Worm (Caenorhabditis elegans) whole organism, early embryonic: ENCODE measurements around the gene srh-159.

ENCODE experiments used
- B0310.2 ChIP-seq: sonication (generic microtip); optimal IDR thresholded peaks from 2 replicates; lab custom pipeline; 2016; ENCODE audit warnings: mild to moderate bottlenecking, missing genetic modification characterization, missing compliant biosample characterization
- F13C5.2 ChIP-seq: sonication (generic microtip); optimal IDR thresholded peaks from 2 replicates; lab custom pipeline; 2017; ENCODE audit warnings: mild to moderate bottlenecking, missing genetic modification characterization, inconsistent platforms, missing compliant biosample characterization
- aly-1 ChIP-seq: sonication (generic microtip); optimal IDR thresholded peaks from 2 replicates; lab custom pipeline; 2016; ENCODE audit warnings: missing genetic modification characterization, missing compliant biosample characterization
- ama-1 ChIP-seq: fragments of 150-350 bp; optimal IDR thresholded peaks from 2 replicates; lab custom pipeline; 2014
- ceh-13 ChIP-seq: fragments of 200-800 bp; sonication (Bioruptor generic); optimal IDR thresholded peaks from 2 replicates; lab custom pipeline; 2018; ENCODE audit warnings: mild to moderate bottlenecking, missing genetic modification characterization, missing compliant biosample characterization
- ceh-36 ChIP-seq: sonication (generic microtip); optimal IDR thresholded peaks from 2 replicates; lab custom pipeline; 2016; ENCODE audit warnings: missing genetic modification characterization, inconsistent platforms, missing compliant biosample characterization
- ets-7 ChIP-seq: sonication (generic microtip); optimal IDR thresholded peaks from 2 replicates; lab custom pipeline; 2016; ENCODE audit warnings: missing genotype, missing genetic modification characterization, missing compliant biosample characterization
- flt-1 ChIP-seq: fragments of 200-800 bp; sonication (Bioruptor generic); IDR thresholded peaks from 2 replicates; pipeline ENCODE4 v1.3.6; 2022; ENCODE audit warnings: missing genetic modification characterization, missing compliant biosample characterization
- hmbx-1 ChIP-seq: sonication (generic microtip); optimal IDR thresholded peaks from 2 replicates; lab custom pipeline; 2016; ENCODE audit warnings: mild to moderate bottlenecking, missing genetic modification characterization, missing compliant biosample characterization
- hmg-4 ChIP-seq: fragments of 200-800 bp; sonication (Bioruptor generic); optimal IDR thresholded peaks from 2 replicates; lab custom pipeline; 2018; ENCODE audit warnings: mild to moderate bottlenecking, missing genetic modification characterization, missing compliant biosample characterization
- hnd-1 ChIP-seq: sonication (generic microtip); optimal IDR thresholded peaks from 2 replicates; lab custom pipeline; 2016; ENCODE audit warnings: missing genetic modification characterization, missing compliant biosample characterization
- pes-1 ChIP-seq: fragments of 200-800 bp; sonication (Bioruptor generic); IDR thresholded peaks from 2 replicates; pipeline ENCODE4 v1.3.6; 2022; ENCODE audit warnings: missing genetic modification reagents, missing genetic modification characterization, missing compliant biosample characterization
- scrt-1 ChIP-seq: fragments of 200-800 bp; sonication (Bioruptor generic); IDR thresholded peaks from 2 replicates; pipeline ENCODE4 v1.3.6; 2022; ENCODE audit warnings: missing genetic modification characterization, missing compliant biosample characterization
- sea-1 ChIP-seq: fragments of 200-800 bp; sonication (Bioruptor generic); conservative IDR thresholded peaks from 2 replicates; pipeline ENCODE4 v1.3.6; 2022; ENCODE audit warnings: missing genetic modification characterization, missing compliant biosample characterization
- tbx-11 ChIP-seq: fragments of 200-800 bp; sonication (Bioruptor generic); IDR thresholded peaks from 2 replicates; pipeline ENCODE4 v1.3.6; 2022; ENCODE audit warnings: missing genetic modification characterization, missing compliant biosample characterization
- tbx-37 ChIP-seq: fragments of 200-800 bp; sonication (Bioruptor generic); conservative IDR thresholded peaks from 2 replicates; pipeline ENCODE4 v1.3.6; 2022; ENCODE audit warnings: missing genetic modification reagents, missing genetic modification characterization, missing compliant biosample characterization
- tra-4 ChIP-seq: sonication (generic microtip); optimal IDR thresholded peaks from 2 replicates; lab custom pipeline; 2017; ENCODE audit warnings: missing genetic modification characterization, missing compliant biosample characterization

Gene srh-159

DNA sequence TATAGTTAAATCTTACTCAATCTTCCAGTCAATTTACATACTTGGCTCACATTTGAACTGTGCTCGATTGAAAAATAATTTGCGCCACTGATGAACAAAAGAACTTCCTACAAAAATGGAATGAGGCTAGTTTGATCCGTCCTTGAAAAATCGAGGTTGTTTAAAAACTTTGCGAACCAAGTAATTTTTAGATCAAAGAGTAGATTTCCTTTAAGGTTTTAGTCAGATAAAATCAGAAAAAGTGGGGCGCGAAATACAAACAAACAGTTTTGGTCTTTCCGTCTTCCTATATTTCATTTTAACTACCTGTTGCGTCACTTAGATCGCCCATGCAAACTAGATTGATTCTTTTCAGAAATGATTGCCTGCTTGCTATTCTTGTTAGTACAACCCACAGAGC is 19.7 kb downstream of the srh-159 start, which contains the start of gene Y68A4A.10:
Y68A4A.10 (plus strand) TSS at position 301 of the 400 bp plus-strand sequence.
- TF ChIP-seq hnd-1 (tag; lab: Kevin White, UChicago) (no peak), aly-1 (no peak), flt-1 (GFP tag; lab: Robert Waterston, UW) (no peak), tra-4 (tag; lab: Kevin White, UChicago) (no peak), ceh-13 (GFP tag; lab: Kevin White, UChicago) (no peak), ets-7 (tag; lab: Kevin White, UChicago) (no peak), hmg-4 (GFP tag; lab: Kevin White, UChicago) (no peak), tbx-37 (GFP tag; lab: Robert Waterston, UW) (no peak), F13C5.2 (tag; lab: Kevin White, UChicago) (no peak), tbx-11 (no peak), B0310.2 (tag; lab: Kevin White, UChicago) (no peak), hmbx-1 (tag; lab: Kevin White, UChicago) (no peak), sea-1 (no peak), pes-1 (GFP tag; lab: Robert Waterston, UW) (no peak), ama-1 (lab: Kevin White, UChicago) (no peak), scrt-1 (GFP tag; lab: Robert Waterston, UW) (no peak)

DNA sequence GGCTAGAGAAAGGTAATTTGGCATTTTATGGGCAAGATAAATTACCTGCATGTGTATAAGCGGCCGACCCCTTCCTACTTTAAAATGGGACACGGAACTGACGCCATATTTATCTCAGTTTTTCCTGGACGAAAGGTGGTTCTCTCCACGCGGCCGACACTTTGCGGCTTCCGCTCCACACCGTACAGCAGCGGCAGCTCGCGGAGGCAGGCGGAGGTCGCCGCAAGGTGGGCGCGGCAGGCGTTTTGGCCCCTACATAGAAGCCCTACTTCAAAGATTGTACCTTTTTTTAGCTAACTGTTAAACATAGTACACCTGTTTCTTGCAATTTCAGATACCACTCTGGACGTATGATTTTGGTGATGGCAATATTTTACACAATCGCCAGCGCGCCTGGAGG is 24.3 kb downstream of the srh-159 start:
- TF ChIP-seq F13C5.2 (tag; lab: Kevin White, UChicago) (no peak), hmg-4 (GFP tag; lab: Kevin White, UChicago) (no peak), scrt-1 (GFP tag; lab: Robert Waterston, UW) (no peak), ceh-36 (tag; lab: Kevin White, UChicago) (no peak), ceh-13 (GFP tag; lab: Kevin White, UChicago) (no peak), B0310.2 (tag; lab: Kevin White, UChicago) (no peak), hnd-1 (tag; lab: Kevin White, UChicago) (no peak)

DNA sequence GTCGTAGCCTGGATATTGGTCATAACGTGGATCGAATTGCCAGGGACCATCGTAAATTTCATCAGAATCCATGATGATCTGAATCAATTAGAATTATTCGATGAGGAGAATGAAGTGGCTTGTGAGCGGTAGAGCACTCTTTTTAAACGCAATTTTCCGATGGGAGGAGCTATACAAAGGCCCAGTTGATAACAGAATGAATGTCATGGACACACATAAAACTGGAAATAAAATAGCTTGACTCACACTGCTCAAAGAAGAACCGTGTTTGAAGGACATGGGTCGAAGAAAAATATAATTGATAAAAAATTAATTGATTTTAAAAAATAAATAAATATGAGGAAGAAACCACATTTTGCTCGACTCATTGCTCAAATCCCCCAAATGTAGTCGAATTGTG is 25.9 kb downstream of the srh-159 start, which contains the start of gene Y68A4A.13:
Y68A4A.13 (minus strand) TSS at position 101 of the 400 bp plus-strand sequence.
- TF ChIP-seq ets-7 (tag; lab: Kevin White, UChicago): no peak
- TF ChIP-seq hmg-4 (GFP tag; lab: Kevin White, UChicago): no peak
- TF ChIP-seq tra-4 (tag; lab: Kevin White, UChicago): no peak
- no peak for TF ChIP-seq hnd-1 (tag; lab: Kevin White, UChicago)
- TF ChIP-seq ama-1 (lab: Kevin White, UChicago): no peak
- TF ChIP-seq sea-1: no peak
- no peak for TF ChIP-seq aly-1
- TF ChIP-seq flt-1 (GFP tag; lab: Robert Waterston, UW): no peak
- no peak for TF ChIP-seq hmbx-1 (tag; lab: Kevin White, UChicago)
- TF ChIP-seq tbx-37 (GFP tag; lab: Robert Waterston, UW): no peak

DNA sequence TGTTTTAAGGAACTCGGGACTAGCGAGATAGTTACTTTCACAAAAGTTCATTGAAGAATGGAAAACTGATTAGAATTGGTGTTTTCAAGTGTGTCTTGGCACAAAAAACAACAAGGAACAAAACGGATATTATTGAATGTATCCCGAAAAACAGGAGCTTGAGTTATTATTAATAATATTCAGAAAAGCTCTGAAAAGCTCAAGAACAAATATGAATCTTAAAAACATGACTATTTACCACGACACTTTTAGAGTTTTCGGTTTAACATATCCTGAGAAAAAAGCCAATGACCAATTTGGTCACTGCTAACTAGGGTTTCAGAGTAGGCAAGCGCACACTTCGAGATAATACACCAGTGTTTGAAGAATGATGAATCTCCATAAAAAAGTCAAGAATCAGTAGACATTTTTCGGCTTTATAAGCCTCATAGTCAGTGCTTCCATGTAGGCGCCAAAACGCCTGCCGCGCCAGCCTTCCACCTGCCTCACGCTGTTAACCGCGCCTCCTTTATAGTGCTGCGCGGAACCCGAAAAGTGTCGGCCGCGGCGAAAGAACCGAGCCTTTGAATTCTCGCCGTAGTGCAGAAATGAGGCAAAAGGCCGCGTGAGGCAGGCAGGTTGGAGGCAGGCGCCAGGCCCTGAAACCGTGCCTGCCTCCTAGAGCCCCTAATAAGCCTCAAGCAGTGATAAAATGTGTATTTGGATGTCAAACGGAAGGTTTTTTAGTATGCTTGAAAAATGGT is 30.0 kb downstream of the srh-159 start, which contains the start of gene srh-236:
srh-236 (minus strand) TSS at position 51 of the 743 bp plus-strand sequence.
- no peak for TF ChIP-seq flt-1 (GFP tag; lab: Robert Waterston, UW)
- TF ChIP-seq B0310.2 (tag; lab: Kevin White, UChicago): no peak
- no peak for TF ChIP-seq tbx-11
- TF ChIP-seq ets-7 (tag; lab: Kevin White, UChicago): no peak
- no peak for TF ChIP-seq tbx-37 (GFP tag; lab: Robert Waterston, UW)
- no peak for TF ChIP-seq F13C5.2 (tag; lab: Kevin White, UChicago)
- no peak for TF ChIP-seq tra-4 (tag; lab: Kevin White, UChicago)
- TF ChIP-seq ceh-13 (GFP tag; lab: Kevin White, UChicago): no peak
- no peak for TF ChIP-seq scrt-1 (GFP tag; lab: Robert Waterston, UW)
- no peak for TF ChIP-seq hmbx-1 (tag; lab: Kevin White, UChicago)
- TF ChIP-seq aly-1: no peak
- no peak for TF ChIP-seq pes-1 (GFP tag; lab: Robert Waterston, UW)
- no peak for TF ChIP-seq hmg-4 (GFP tag; lab: Kevin White, UChicago)
- no peak for TF ChIP-seq ama-1 (lab: Kevin White, UChicago)
- no peak for TF ChIP-seq sea-1
- TF ChIP-seq hnd-1 (tag; lab: Kevin White, UChicago): no peak
- no peak for TF ChIP-seq ceh-36 (tag; lab: Kevin White, UChicago)

DNA sequence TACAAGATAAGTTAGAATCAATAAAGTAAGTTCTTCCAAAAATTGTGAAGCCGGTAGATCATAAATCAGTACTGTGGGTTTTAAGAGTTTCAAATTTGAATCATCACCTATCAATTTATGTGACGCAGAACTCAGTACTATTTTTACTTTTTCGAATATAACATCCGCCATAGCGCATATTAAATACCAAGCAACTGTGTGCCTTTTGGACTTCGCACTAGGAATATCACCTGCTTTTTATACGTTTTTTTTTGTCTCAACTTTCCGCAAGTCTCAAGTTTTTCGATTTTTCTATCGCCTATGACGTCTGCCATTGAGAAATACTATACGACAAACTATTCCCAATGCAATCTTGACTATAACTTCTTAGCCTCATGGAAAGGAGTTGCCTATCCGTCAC is 30.6 kb downstream of the srh-159 start, which contains the start of gene srh-113:
srh-113 (plus strand) TSS at position 301 of the 400 bp plus-strand sequence.
- TF ChIP-seq aly-1 (no peak), tra-4 (tag; lab: Kevin White, UChicago) (no peak), scrt-1 (GFP tag; lab: Robert Waterston, UW) (no peak), hmbx-1 (tag; lab: Kevin White, UChicago) (no peak), tbx-11 (no peak), hnd-1 (tag; lab: Kevin White, UChicago) (no peak), pes-1 (GFP tag; lab: Robert Waterston, UW) (no peak), hmg-4 (GFP tag; lab: Kevin White, UChicago) (no peak), ceh-36 (tag; lab: Kevin White, UChicago) (no peak), sea-1 (no peak), B0310.2 (tag; lab: Kevin White, UChicago) (no peak), ets-7 (tag; lab: Kevin White, UChicago) (no peak), tbx-37 (GFP tag; lab: Robert Waterston, UW) (no peak), ceh-13 (GFP tag; lab: Kevin White, UChicago) (no peak), flt-1 (GFP tag; lab: Robert Waterston, UW) (no peak), F13C5.2 (tag; lab: Kevin White, UChicago) (no peak)

DNA sequence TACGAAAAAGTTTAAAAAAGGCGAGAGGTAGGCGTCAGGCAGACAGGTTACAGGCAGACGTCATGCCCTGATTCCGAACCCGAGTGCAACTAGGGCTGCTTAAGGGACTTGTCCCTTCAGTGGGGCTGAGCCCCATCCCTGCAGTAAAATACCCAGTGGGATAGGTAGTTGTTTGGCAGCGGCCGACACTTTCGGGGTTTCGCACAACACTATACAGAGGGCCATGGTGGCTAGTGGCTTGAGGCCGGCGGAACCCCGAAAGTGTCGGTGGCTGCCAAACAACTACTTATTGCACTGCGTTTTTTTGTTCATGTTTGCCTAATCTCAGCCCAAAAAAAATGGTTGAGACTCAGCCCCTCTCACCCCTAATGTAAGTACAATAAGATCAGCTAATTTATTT is 33.5 kb downstream of the srh-159 start:
- TF ChIP-seq ceh-36 (tag; lab: Kevin White, UChicago) (no peak), ama-1 (lab: Kevin White, UChicago) (no peak), pes-1 (GFP tag; lab: Robert Waterston, UW) (no peak), tra-4 (tag; lab: Kevin White, UChicago) (no peak), scrt-1 (GFP tag; lab: Robert Waterston, UW) (no peak), flt-1 (GFP tag; lab: Robert Waterston, UW) (no peak), B0310.2 (tag; lab: Kevin White, UChicago) (no peak), hmg-4 (GFP tag; lab: Kevin White, UChicago) (no peak), ceh-13 (GFP tag; lab: Kevin White, UChicago) (no peak), F13C5.2 (tag; lab: Kevin White, UChicago) (no peak), sea-1 (no peak), aly-1 (no peak), hnd-1 (tag; lab: Kevin White, UChicago) (no peak), tbx-11 (no peak), hmbx-1 (tag; lab: Kevin White, UChicago) (no peak), ets-7 (tag; lab: Kevin White, UChicago) (no peak), tbx-37 (GFP tag; lab: Robert Waterston, UW) (no peak)
